Fruit fly (Drosophila melanogaster) Kc167 (cell line): ENCODE data around the gene CG4619.

Source experiments
- Myc ChIP-seq: fragments of >200 bp; optimal IDR thresholded peaks from 2 replicates; lab custom pipeline; 2017; ENCODE audit warnings: missing external identifiers
- h ChIP-seq: fragments of >200 bp; optimal IDR thresholded peaks from 3 replicates; lab custom pipeline; 2018; ENCODE audit warnings: missing external identifiers
- psq ChIP-seq: fragments of >200 bp; optimal IDR thresholded peaks from 2 replicates; lab custom pipeline; 2017; ENCODE audit warnings: missing external identifiers
- ttk ChIP-seq: sonication (Bioruptor generic); optimal IDR thresholded peaks from 2 replicates; lab custom pipeline; 2017; ENCODE audit warnings: missing external identifiers

- TF ChIP-seq psq (no peak), ttk (no peak), Myc (lab: Kevin White, UChicago) (no peak), h (lab: Kevin White, UChicago) (no peak)
These were observed 15.5 kb downstream of the CG4619 start, which contains the start of the genes CG13126 and CG4709 for dm6 chr2L:9954119-9954518.
